Fruit fly (Drosophila melanogaster): ENCODE results near the gene Caf1-55.

Gene Caf1-55

DNA sequence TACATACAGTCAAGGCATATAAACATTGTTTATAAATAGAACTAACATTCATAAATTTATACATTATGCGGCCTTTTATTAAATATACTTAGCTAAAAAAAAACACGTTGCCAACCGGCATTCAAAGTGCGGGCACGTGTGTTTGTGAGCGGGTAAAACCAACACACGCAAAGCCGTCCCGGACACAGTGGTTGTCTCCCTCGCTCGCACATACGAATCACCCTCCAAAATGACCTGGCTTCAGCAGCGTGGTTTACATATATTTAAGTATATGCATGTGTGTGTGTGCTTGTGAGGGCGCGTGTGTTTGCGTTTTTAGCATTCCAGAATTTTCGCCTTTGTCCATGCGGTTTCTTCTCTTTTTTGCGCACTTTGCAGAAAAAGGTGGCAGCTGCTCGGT, 18.1 kb downstream of the Caf1-55 start (continued):
- TF ChIP-seq CG11294 (GFP tag; IDR thresholded peaks at IDR 0.05), result no peak
- TF ChIP-seq Hr39 (GFP tag; optimal IDR thresholded peaks at IDR 0.05), result no peak
- no peak for TF ChIP-seq OdsH (GFP tag; optimal IDR thresholded peaks at IDR 0.05)
- no peak for TF ChIP-seq Ets96B (tag; optimal IDR thresholded peaks at IDR 0.05)
- TF ChIP-seq net (GFP tag; optimal IDR thresholded peaks at IDR 0.05), result no peak

DNA sequence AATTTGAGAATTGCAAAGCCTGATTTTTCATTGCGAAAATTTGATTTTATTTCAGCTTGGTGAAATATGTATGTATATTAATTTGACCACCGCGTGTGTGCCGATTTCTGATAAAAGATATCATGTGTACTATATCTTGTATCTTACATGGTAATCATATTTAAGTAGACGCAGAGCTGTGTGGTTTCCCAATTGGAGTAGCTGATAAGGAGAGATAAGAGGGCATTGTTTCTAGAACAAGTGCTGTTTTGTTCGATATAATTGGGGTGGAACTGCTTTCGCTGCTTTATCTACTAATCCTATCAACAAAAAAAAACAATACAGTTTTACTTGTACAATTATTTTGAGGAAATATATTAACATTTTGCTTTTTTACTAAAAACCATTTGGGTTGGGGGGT, 21.2 kb downstream of the Caf1-55 start:
- TF ChIP-seq esn (GFP tag; optimal IDR thresholded peaks at IDR 0.05), result peak; percentile 2
- no peak for TF ChIP-seq CG11902 (GFP tag; optimal IDR thresholded peaks at IDR 0.05)
- peak; percentile 2 for TF ChIP-seq Sox102F (GFP tag; optimal IDR thresholded peaks at IDR 0.05)
- TF ChIP-seq Eip78C (GFP tag), result peak; percentile 45
- TF ChIP-seq CG32006 (GFP tag; optimal IDR thresholded peaks at IDR 0.05), result no peak
- TF ChIP-seq CG7368 (GFP tag; optimal IDR thresholded peaks at IDR 0.05), result no peak
- TF ChIP-seq Met (GFP tag; optimal IDR thresholded peaks at IDR 0.05), result peak; percentile 13

DNA sequence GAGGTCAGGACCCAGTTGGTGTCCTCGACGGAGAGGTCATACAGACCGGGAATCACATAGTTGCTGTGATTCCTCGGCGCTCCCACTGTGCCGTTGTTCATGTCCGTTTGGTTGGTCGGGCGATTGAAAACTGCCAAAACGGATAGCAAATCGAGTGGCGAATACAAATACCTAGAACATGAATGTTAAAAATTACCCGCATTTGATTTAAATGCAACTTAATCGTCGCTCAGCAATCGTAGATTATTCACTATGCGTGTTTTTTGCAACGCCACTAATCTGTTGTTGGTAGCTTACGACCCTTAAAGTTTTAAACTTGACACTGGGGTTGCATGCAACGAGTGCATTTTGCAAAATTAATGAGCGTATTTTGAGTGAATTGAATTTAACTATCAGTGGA, 23.7 kb downstream of the Caf1-55 start, which contains the start of gene Amt:
Amt (minus strand) TSS at position 101 of the 400 bp plus-strand sequence.
- no peak for TF ChIP-seq Gug (GFP tag; IDR thresholded peaks at IDR 0.05)
- no peak for TF ChIP-seq CG6808 (GFP tag; optimal IDR thresholded peaks at IDR 0.05)
- TF ChIP-seq spab (GFP tag; optimal IDR thresholded peaks at IDR 0.05), result no peak
- no peak for TF ChIP-seq salr (GFP tag; optimal IDR thresholded peaks at IDR 0.05)
- TF ChIP-seq fkh (GFP tag; optimal IDR thresholded peaks at IDR 0.05), result no peak
- no peak for TF ChIP-seq CG6854 (GFP tag; optimal IDR thresholded peaks at IDR 0.05)
- TF ChIP-seq eg (GFP tag; IDR thresholded peaks at IDR 0.05), result no peak
- TF ChIP-seq ss (GFP tag; optimal IDR thresholded peaks at IDR 0.05), result no peak
- no peak for TF ChIP-seq Hr38 (GFP tag; optimal IDR thresholded peaks at IDR 0.05)
- TF ChIP-seq CG1621 (tag; optimal IDR thresholded peaks at IDR 0.05), result no peak
- no peak for TF ChIP-seq CG11762 (GFP tag; optimal IDR thresholded peaks at IDR 0.05; ENCODE audit: insufficient read depth)
- TF ChIP-seq CG31627 (GFP tag; optimal IDR thresholded peaks at IDR 0.05), result no peak
- TF ChIP-seq CG16779 (tag; optimal IDR thresholded peaks at IDR 0.05), result no peak
- no peak for TF ChIP-seq topi (GFP tag; optimal IDR thresholded peaks at IDR 0.05)

DNA sequence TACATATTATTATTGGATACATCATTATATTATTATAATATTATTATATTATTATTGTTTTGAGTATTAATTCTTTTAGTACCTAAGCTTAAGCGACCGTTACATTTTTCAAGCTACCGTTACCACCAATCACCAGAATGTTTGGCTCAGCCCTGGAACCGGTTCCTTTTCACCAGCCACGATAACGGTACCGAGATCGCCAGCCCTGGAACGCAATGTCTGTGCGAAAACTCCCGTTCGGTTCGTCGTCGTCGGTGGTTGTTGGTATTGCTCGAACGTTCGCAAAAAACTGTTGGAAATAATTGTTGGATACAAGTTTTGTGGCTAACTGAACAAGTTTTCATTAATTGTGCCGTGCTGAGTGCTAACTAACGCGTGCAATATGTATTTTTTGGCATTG, 24.4 kb downstream of the Caf1-55 start, which contains the start of gene CG42404:
CG42404 (plus strand) TSS at position 360 of the 400 bp plus-strand sequence.
- peak; percentile 2 for TF ChIP-seq svp (GFP tag)
- TF ChIP-seq esn (GFP tag; optimal IDR thresholded peaks at IDR 0.05), result no peak

DNA sequence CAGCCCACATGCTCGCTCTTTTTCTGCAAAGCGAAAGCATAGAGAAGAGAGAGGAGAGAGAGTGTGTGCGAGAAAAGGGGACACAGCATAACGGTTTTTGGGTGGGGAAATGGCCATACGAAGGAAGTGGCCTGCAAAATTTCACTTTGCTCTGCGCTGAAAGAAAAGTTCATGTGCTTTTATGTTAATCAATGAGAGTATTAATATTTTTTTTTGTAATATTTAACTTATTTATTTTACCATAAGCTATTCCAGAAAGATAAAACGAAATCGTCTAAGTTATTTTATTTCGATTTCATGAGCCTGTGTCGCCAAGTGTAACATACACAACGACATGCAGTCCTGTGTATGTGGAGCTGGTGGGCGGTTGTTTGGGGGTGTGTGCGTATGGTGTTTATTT, 25.1 kb downstream of the Caf1-55 start:
- TF ChIP-seq Blimp-1 (GFP tag; optimal IDR thresholded peaks at IDR 0.05) (no peak), CG8632 (GFP tag; optimal IDR thresholded peaks at IDR 0.05) (peak; percentile 45), CG3032 (tag; optimal IDR thresholded peaks at IDR 0.05) (no peak), CG6808 (GFP tag; optimal IDR thresholded peaks at IDR 0.05) (no peak), achi (GFP tag; optimal IDR thresholded peaks at IDR 0.05) (peak; percentile 72), CG15336 (GFP tag; IDR thresholded peaks at IDR 0.05) (peak; percentile 76), CG8119 (GFP tag; IDR thresholded peaks at IDR 0.05) (peak; percentile 69), Hr4 (GFP tag; optimal IDR thresholded peaks at IDR 0.05) (peak; percentile 56), OdsH (GFP tag; optimal IDR thresholded peaks at IDR 0.05) (no peak), Ets96B (tag; optimal IDR thresholded peaks at IDR 0.05) (no peak), eg (GFP tag; IDR thresholded peaks at IDR 0.05) (peak; percentile 74; the same call in 1 of the 3 replicates), Eip75B (GFP tag; optimal IDR thresholded peaks at IDR 0.05) (peak; percentile 50), pdm3 (GFP tag; optimal IDR thresholded peaks at IDR 0.05) (no peak), fkh (GFP tag; optimal IDR thresholded peaks at IDR 0.05) (no peak), acj6 (GFP tag; optimal IDR thresholded peaks at IDR 0.05) (peak; percentile 49), CG32006 (GFP tag; optimal IDR thresholded peaks at IDR 0.05) (peak; percentile 73), svp (GFP tag) (peak; percentile 72), topi (GFP tag; optimal IDR thresholded peaks at IDR 0.05) (peak; percentile 48), CG7368 (GFP tag; optimal IDR thresholded peaks at IDR 0.05) (no peak), CG31627 (GFP tag; optimal IDR thresholded peaks at IDR 0.05) (peak; percentile 3), Eip78C (GFP tag) (peak; percentile 74), fd85E (GFP tag; optimal IDR thresholded peaks at IDR 0.05) (no peak), Sox15 (GFP tag; optimal IDR thresholded peaks at IDR 0.05) (no peak), Gug (GFP tag; IDR thresholded peaks at IDR 0.05) (peak; percentile 58), cyc (GFP tag; optimal IDR thresholded peaks at IDR 0.05) (peak; percentile 30), CG10631 (GFP tag; optimal IDR thresholded peaks at IDR 0.05) (peak; percentile 66), Sox14 (GFP tag; optimal IDR thresholded peaks at IDR 0.05) (no peak), CG6792 (GFP tag; optimal IDR thresholded peaks at IDR 0.05) (peak; percentile 46), CG11294 (GFP tag; IDR thresholded peaks at IDR 0.05) (peak; percentile 65; the same call in 1 of the 2 replicates), CG6854 (GFP tag; optimal IDR thresholded peaks at IDR 0.05) (no peak), Sox102F (GFP tag; optimal IDR thresholded peaks at IDR 0.05) (no peak)

Data from whole organism, prepupa.